Worm (Caenorhabditis elegans): ENCODE results near the gene pzf-1.

The pzf-1 gene

ce11 chrV:15928325-15928724 is at the start of gene pzf-1:
Gene pzf-1 (minus strand): TSS chrV:15928425.
- TF ChIP-seq sdc-2 (tag; optimal IDR thresholded peaks at IDR 0.05) (no peak), C08G9.2 (tag; optimal IDR thresholded peaks at IDR 0.05) (no peak), K02D7.2 (tag; optimal IDR thresholded peaks at IDR 0.05) (no peak), che-1 (tag; optimal IDR thresholded peaks at IDR 0.05) (no peak), ztf-16 (tag; optimal IDR thresholded peaks at IDR 0.05) (no peak), ref-2 (tag; optimal IDR thresholded peaks at IDR 0.05) (no peak), unc-42 (tag; optimal IDR thresholded peaks at IDR 0.05) (no peak), dve-1 (tag; optimal IDR thresholded peaks at IDR 0.05) (no peak), unc-3 (GFP tag; conservative IDR thresholded peaks at IDR 0.05) (no peak), unc-3 (tag; optimal IDR thresholded peaks at IDR 0.05) (no peak), hlh-30 (tag; optimal IDR thresholded peaks at IDR 0.05; ENCODE audit: insufficient read depth) (no peak), mec-3 (tag; optimal IDR thresholded peaks at IDR 0.05; ENCODE audit: borderline replicate concordance) (no peak), K09A11.1 (tag; optimal IDR thresholded peaks at IDR 0.05; ENCODE audit: insufficient read depth) (no peak), pax-1 (tag; optimal IDR thresholded peaks at IDR 0.05) (no peak), F13H6.1 (tag; optimal IDR thresholded peaks at IDR 0.05) (no peak), madf-2 (tag; optimal IDR thresholded peaks at IDR 0.05) (no peak)

- TF ChIP-seq tbx-2 (tag; optimal IDR thresholded peaks at IDR 0.05) (no peak), lim-6 (tag; optimal IDR thresholded peaks at IDR 0.05) (no peak), K09A11.1 (tag; optimal IDR thresholded peaks at IDR 0.05; ENCODE audit: insufficient read depth) (no peak), hlh-13 (GFP tag; optimal IDR thresholded peaks at IDR 0.05) (no peak)
Measured at ce11 chrV:15975845-15976244, 47.6 kb upstream of the pzf-1 start, which contains the start of gene clec-232. Gene clec-232 (plus strand): TSS chrV:15976145.

- no peak for TF ChIP-seq ceh-48 (tag; optimal IDR thresholded peaks at IDR 0.05)
- no peak for TF ChIP-seq elt-4 (tag; optimal IDR thresholded peaks at IDR 0.05)
- TF ChIP-seq pha-2 (tag; optimal IDR thresholded peaks at IDR 0.05), result no peak
- TF ChIP-seq K02D7.2 (tag; optimal IDR thresholded peaks at IDR 0.05), result no peak
- no peak for TF ChIP-seq ttx-3 (tag; optimal IDR thresholded peaks at IDR 0.05)
- no peak for TF ChIP-seq pqm-1 (tag; optimal IDR thresholded peaks at IDR 0.05)
- TF ChIP-seq Y22D7AL.16 (tag; optimal IDR thresholded peaks at IDR 0.05), result no peak
- TF ChIP-seq ceh-34 (tag; optimal IDR thresholded peaks at IDR 0.05), result no peak
- no peak for TF ChIP-seq zip-5 (tag; optimal IDR thresholded peaks at IDR 0.05)
- TF ChIP-seq ceh-6 (GFP tag; optimal IDR thresholded peaks at IDR 0.05), result no peak
- no peak for TF ChIP-seq elt-2 (tag; optimal IDR thresholded peaks at IDR 0.05)
Measured at ce11 chrV:15974836-15975235, 46.6 kb upstream of the pzf-1 start, which contains the start of gene sru-22. Gene sru-22 (minus strand): TSS chrV:15974936.

- TF ChIP-seq ceh-14 (tag; optimal IDR thresholded peaks at IDR 0.05), result no peak
Measured at ce11 chrV:15972484-15972883, 44.3 kb upstream of the pzf-1 start, which contains the start of gene sru-23. Gene sru-23 (minus strand): TSS chrV:15972584.

- TF ChIP-seq K09A11.1 (tag; optimal IDR thresholded peaks at IDR 0.05; ENCODE audit: insufficient read depth) (no peak), F13H6.1 (tag; optimal IDR thresholded peaks at IDR 0.05) (no peak), hlh-6 (tag; optimal IDR thresholded peaks at IDR 0.05) (no peak), nhr-232 (tag; optimal IDR thresholded peaks at IDR 0.05) (no peak), ceh-45 (GFP tag; IDR thresholded peaks at IDR 0.05) (no peak), che-1 (tag; optimal IDR thresholded peaks at IDR 0.05) (no peak), npax-4 (tag; optimal IDR thresholded peaks at IDR 0.05) (no peak), lin-11 (tag; optimal IDR thresholded peaks at IDR 0.05) (no peak), hlh-30 (tag; optimal IDR thresholded peaks at IDR 0.05; ENCODE audit: insufficient read depth) (no peak), ztf-16 (tag; optimal IDR thresholded peaks at IDR 0.05) (no peak)
Measured at ce11 chrV:15970820-15971219, 42.6 kb upstream of the pzf-1 start.

All from whole organism, late embryonic.